Worm (Caenorhabditis elegans) whole organism, L1 larva: ENCODE data around the gene nlp-7.

Experiments
- C04F5.9 ChIP-seq: sonication (generic microtip); optimal IDR thresholded peaks from 2 replicates; lab custom pipeline; 2016; ENCODE audit warnings: missing genetic modification characterization, missing compliant biosample characterization
- aha-1 ChIP-seq: fragments of 150-350 bp; optimal IDR thresholded peaks from 2 replicates; lab custom pipeline; 2014; ENCODE audit warnings: missing biosample characterization, missing genetic modification characterization
- blmp-1 ChIP-seq: fragments of 150-350 bp; optimal IDR thresholded peaks from 2 replicates; lab custom pipeline; 2014; ENCODE audit warnings: missing biosample characterization, missing genetic modification characterization
- ceh-82 ChIP-seq, 3 experiments: fragments of 150-350 bp in 1 of 3; sonication (generic microtip) in 2 of 3; optimal IDR thresholded peaks; 2 replicates each; lab custom pipeline; 2014 to 2017; ENCODE audit warnings: missing biosample characterization in 3 of 3, missing genetic modification characterization in 3 of 3
- ceh-88 ChIP-seq: fragments of 200-800 bp; sonication (Bioruptor generic); IDR thresholded peaks from 2 replicates; pipeline ENCODE4 v1.3.6; 2022; ENCODE audit warnings: missing genetic modification characterization, missing compliant biosample characterization
- dsc-1 ChIP-seq: sonication (generic microtip); optimal IDR thresholded peaks from 2 replicates; lab custom pipeline; 2016; ENCODE audit warnings: mild to moderate bottlenecking, missing genetic modification characterization, missing compliant biosample characterization
- efl-1 ChIP-seq, 4 experiments: fragments of 150-350 bp; optimal IDR thresholded peaks in 3 of 4; peaks in 1 of 4; 1 replicate in 1 of 4; 2 replicates in 3 of 4; lab custom pipeline; 2014; ENCODE audit warnings: missing biosample characterization in 2 of 4, missing genetic modification characterization in 2 of 4, missing genetic modification reagents in 2 of 4
- egl-27 ChIP-seq, 2 experiments: fragments of 150-350 bp in 1 of 2; sonication (generic microtip); optimal IDR thresholded peaks; 3 replicates each; lab custom pipeline; 2017 to 2018; ENCODE audit warnings: missing biosample characterization in 2 of 2, missing genetic modification characterization in 2 of 2, missing genetic modification reagents in 2 of 2
- elt-2 ChIP-seq: sonication (generic microtip); optimal IDR thresholded peaks from 2 replicates; lab custom pipeline; 2016; ENCODE audit warnings: missing genetic modification characterization, mild to moderate bottlenecking, inconsistent platforms, missing compliant biosample characterization, missing genetic modification reagents
- elt-3 ChIP-seq, 6 experiments: fragments of 150-350 bp in 1 of 6; sonication (generic microtip); optimal IDR thresholded peaks; 2 replicates each; lab custom pipeline; 2017 to 2018; ENCODE audit warnings: missing biosample characterization in 6 of 6, missing genetic modification characterization in 6 of 6, inconsistent platforms in 1 of 6
- fkh-10 ChIP-seq: sonication (generic microtip); optimal IDR thresholded peaks from 2 replicates; lab custom pipeline; 2017; ENCODE audit warnings: missing biosample characterization, missing genetic modification reagents, missing genetic modification characterization
- fos-1 ChIP-seq: fragments of 150-350 bp; optimal IDR thresholded peaks from 2 replicates; lab custom pipeline; 2014; ENCODE audit warnings: missing biosample characterization, missing genetic modification characterization
- grh-1 ChIP-seq: fragments of 200-800 bp; sonication (Bioruptor generic); IDR thresholded peaks from 2 replicates; pipeline ENCODE4 v1.3.6; 2022; ENCODE audit warnings: missing genetic modification reagents, missing genetic modification characterization, missing compliant biosample characterization
- hpl-2 ChIP-seq: fragments of 150-350 bp; optimal IDR thresholded peaks from 2 replicates; lab custom pipeline; 2014; ENCODE audit warnings: missing biosample characterization, missing genetic modification reagents, missing genetic modification characterization
- isw-1 ChIP-seq: fragments of 200-800 bp; sonication (Bioruptor generic); IDR thresholded peaks from 2 replicates; pipeline ENCODE4 v1.3.6; 2022; ENCODE audit warnings: missing genetic modification characterization, missing compliant biosample characterization
- jun-1 ChIP-seq: fragments of 150-350 bp; optimal IDR thresholded peaks from 2 replicates; lab custom pipeline; 2014; ENCODE audit warnings: missing biosample characterization, missing genetic modification reagents, missing genetic modification characterization
- lin-14 ChIP-seq: fragments of 200-800 bp; sonication (Bioruptor generic); optimal IDR thresholded peaks from 2 replicates; lab custom pipeline; 2018; ENCODE audit warnings: mild to moderate bottlenecking, missing genetic modification characterization, moderate library complexity, missing compliant biosample characterization
- mef-2 ChIP-seq: fragments of 150-350 bp; optimal IDR thresholded peaks from 2 replicates; lab custom pipeline; 2014; ENCODE audit warnings: missing biosample characterization, missing genetic modification characterization
- mep-1 ChIP-seq: fragments of 150-350 bp; optimal IDR thresholded peaks from 2 replicates; lab custom pipeline; 2014; ENCODE audit warnings: missing biosample characterization, missing genetic modification characterization
- nhr-19 ChIP-seq: fragments of 200-800 bp; sonication (Bioruptor generic); conservative IDR thresholded peaks from 2 replicates; pipeline ENCODE4 v1.3.6; 2022; ENCODE audit warnings: missing genetic modification characterization, missing compliant biosample characterization
- nhr-237 ChIP-seq: fragments of 150-350 bp; optimal IDR thresholded peaks from 2 replicates; lab custom pipeline; 2014; ENCODE audit warnings: missing biosample characterization, missing genetic modification characterization
- nhr-47 ChIP-seq: sonication (generic microtip); optimal IDR thresholded peaks from 2 replicates; lab custom pipeline; 2016; ENCODE audit warnings: mild to moderate bottlenecking, missing genetic modification characterization, moderate library complexity, missing compliant biosample characterization
- nhr-71 ChIP-seq: sonication (generic microtip); optimal IDR thresholded peaks from 2 replicates; lab custom pipeline; 2016; ENCODE audit warnings: mild to moderate bottlenecking, missing genetic modification characterization, moderate library complexity, missing compliant biosample characterization
- nhr-77 ChIP-seq: fragments of 150-350 bp; optimal IDR thresholded peaks from 2 replicates; lab custom pipeline; 2014; ENCODE audit warnings: missing biosample characterization, missing genetic modification characterization
- nhr-85 ChIP-seq: sonication (generic microtip); peaks from one replicate; lab custom pipeline; 2016; ENCODE audit warnings: missing genetic modification characterization, inconsistent platforms, missing compliant biosample characterization
- nhr-90 ChIP-seq: sonication (generic microtip); optimal IDR thresholded peaks from 2 replicates; lab custom pipeline; 2016; ENCODE audit warnings: mild to moderate bottlenecking, missing genetic modification characterization, missing compliant biosample characterization; ENCODE audit not compliant: poor library complexity
- pag-3 ChIP-seq: sonication (generic microtip); optimal IDR thresholded peaks from 2 replicates; lab custom pipeline; 2017; ENCODE audit warnings: missing genetic modification characterization, mild to moderate bottlenecking, missing compliant biosample characterization, antibody characterized with exemption, borderline replicate concordance; ENCODE audit not compliant: insufficient read depth
- pax-3 ChIP-seq: fragments of 200-800 bp; sonication (Bioruptor generic); optimal IDR thresholded peaks from 2 replicates; lab custom pipeline; 2018; ENCODE audit warnings: mild to moderate bottlenecking, missing genetic modification characterization, moderate library complexity, missing compliant biosample characterization
- rnt-1 ChIP-seq: sonication (generic microtip); optimal IDR thresholded peaks from 2 replicates; lab custom pipeline; 2016; ENCODE audit warnings: mild to moderate bottlenecking, missing genetic modification characterization, moderate library complexity, missing compliant biosample characterization
- snpc-4 ChIP-seq: fragments of 150-350 bp; optimal IDR thresholded peaks from 2 replicates; lab custom pipeline; 2014; ENCODE audit warnings: missing biosample characterization, missing genetic modification characterization
- snu-23 ChIP-seq: sonication (generic microtip); optimal IDR thresholded peaks from 2 replicates; lab custom pipeline; 2016; ENCODE audit warnings: missing genetic modification characterization, missing compliant biosample characterization
- sup-37 ChIP-seq: fragments of 200-800 bp; sonication (Bioruptor generic); optimal IDR thresholded peaks from 2 replicates; lab custom pipeline; 2018; ENCODE audit warnings: mild to moderate bottlenecking, missing genetic modification characterization, missing compliant biosample characterization
- swsn-7 ChIP-seq: sonication (generic microtip); optimal IDR thresholded peaks from 2 replicates; lab custom pipeline; 2016; ENCODE audit warnings: missing genetic modification characterization, missing compliant biosample characterization
- tlp-1 ChIP-seq: fragments of 150-350 bp; optimal IDR thresholded peaks from 2 replicates; lab custom pipeline; 2014; ENCODE audit warnings: missing biosample characterization, missing genetic modification characterization
- unc-30 ChIP-seq: sonication (generic microtip); optimal IDR thresholded peaks from 2 replicates; lab custom pipeline; 2017; ENCODE audit warnings: missing biosample characterization, missing genetic modification characterization
- unc-86 ChIP-seq: sonication (generic microtip); optimal IDR thresholded peaks from 2 replicates; lab custom pipeline; 2016; ENCODE audit warnings: missing genetic modification characterization, missing compliant biosample characterization
- vab-15 ChIP-seq: sonication (generic microtip); optimal IDR thresholded peaks from 2 replicates; lab custom pipeline; 2017; ENCODE audit warnings: missing genotype, mild to moderate bottlenecking, missing genetic modification characterization, missing compliant biosample characterization
- zag-1 ChIP-seq: fragments of 150-350 bp; optimal IDR thresholded peaks from 2 replicates; lab custom pipeline; 2014; ENCODE audit warnings: missing biosample characterization, missing genetic modification characterization
- zip-4 ChIP-seq: fragments of 200-800 bp; sonication (Bioruptor generic); optimal IDR thresholded peaks from 2 replicates; lab custom pipeline; 2018; ENCODE audit warnings: mild to moderate bottlenecking, missing genetic modification characterization, moderate library complexity, missing compliant biosample characterization
- ztf-11 ChIP-seq, 2 experiments: sonication (generic microtip); optimal IDR thresholded peaks; 2 replicates each; lab custom pipeline; 2016 to 2017; ENCODE audit warnings: missing genetic modification characterization in 2 of 2, missing biosample characterization in 1 of 2, missing compliant biosample characterization in 1 of 2

The nlp-7 gene

ce11 chrX:8567166-8567565 lies 25.8 kb upstream of the nlp-7 start:
- TF ChIP-seq elt-2 (tag; lab: Kevin White, UChicago) (no peak), ceh-82 (tag; optimal IDR thresholded peaks at IDR 0.05; lab: Kevin White, UChicago) (no peak), elt-3 (tag; optimal IDR thresholded peaks at IDR 0.05; lab: Kevin White, UChicago) (peak in 3 of 6 experiments; percentile 2 to 12 (median 10)), lin-14 (peak; percentile 24), nhr-85 (peak; percentile 40), snpc-4 (no peak), pag-3 (tag; lab: Kevin White, UChicago) (no peak), blmp-1 (tag; lab: Kevin White, UChicago) (peak; percentile 32)

DNA sequence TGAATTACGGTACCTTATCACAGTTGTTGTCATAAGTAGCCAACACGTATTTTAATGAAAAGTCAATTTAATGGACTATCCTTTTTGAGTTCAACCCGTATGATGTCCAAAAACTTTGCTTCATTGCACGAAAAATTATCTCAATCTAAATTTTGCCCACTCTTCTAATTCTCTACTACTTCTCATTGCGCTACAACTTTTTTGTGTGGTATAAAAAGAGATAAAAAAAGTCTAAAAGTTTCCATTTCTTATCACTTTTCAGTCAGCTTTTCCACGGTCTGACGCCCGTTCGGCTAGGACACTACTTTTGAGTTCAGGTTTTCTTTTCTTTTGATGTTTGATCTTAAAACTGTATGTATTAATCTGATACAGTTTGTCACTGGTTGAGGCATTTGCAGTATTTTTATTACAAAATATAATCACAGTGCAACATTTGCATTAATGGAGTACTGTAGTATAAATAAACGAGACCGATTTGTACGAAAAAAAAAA lies 25.1 kb upstream of the nlp-7 start:
- no peak for TF ChIP-seq efl-1 (optimal IDR thresholded peaks at IDR 0.05; lab: Kevin White, UChicago)
- peak in 1 of 2 experiments; percentile 55 for TF ChIP-seq efl-1 (GFP tag; optimal IDR thresholded peaks at IDR 0.05 in 1 of 2; lab: Kevin White, UChicago)
- TF ChIP-seq zag-1 = no peak
- no peak for TF ChIP-seq jun-1 (tag; lab: Kevin White, UChicago)

- no peak for TF ChIP-seq fos-1 (tag; lab: Kevin White, UChicago)
- TF ChIP-seq nhr-19 (GFP tag; lab: Robert Waterston, UW) = no peak
- no peak for TF ChIP-seq jun-1 (tag; lab: Kevin White, UChicago)
- TF ChIP-seq mef-2 (tag; lab: Kevin White, UChicago) = no peak
- peak; percentile 30 for TF ChIP-seq blmp-1 (tag; lab: Kevin White, UChicago)
- TF ChIP-seq swsn-7 (tag; lab: Kevin White, UChicago) = no peak
- no peak for TF ChIP-seq egl-27 (tag; optimal IDR thresholded peaks at IDR 0.05; lab: Kevin White, UChicago)
- TF ChIP-seq sup-37 (GFP tag; lab: Kevin White, UChicago) = no peak
- TF ChIP-seq nhr-90 (tag; lab: Kevin White, UChicago) = no peak
- TF ChIP-seq nhr-77 = no peak
- TF ChIP-seq nhr-85 = no peak
- TF ChIP-seq elt-2 (tag; lab: Kevin White, UChicago) = peak; percentile 86
- TF ChIP-seq efl-1 (optimal IDR thresholded peaks at IDR 0.05; lab: Kevin White, UChicago) = no peak
- peak in 1 of 2 experiments; percentile 4 for TF ChIP-seq efl-1 (GFP tag; optimal IDR thresholded peaks at IDR 0.05 in 1 of 2; lab: Kevin White, UChicago)
- no peak for TF ChIP-seq nhr-71
- no peak for TF ChIP-seq unc-30 (tag; lab: Kevin White, UChicago)
- TF ChIP-seq ztf-11 (tag; optimal IDR thresholded peaks at IDR 0.05; lab: Kevin White, UChicago) = no peak
- no peak for TF ChIP-seq pax-3 (tag; lab: Kevin White, UChicago)
- TF ChIP-seq isw-1 (GFP tag; lab: Robert Waterston, UW) = no peak
- no peak for TF ChIP-seq dsc-1
- TF ChIP-seq hpl-2 (GFP tag; lab: Kevin White, UChicago) = no peak
- TF ChIP-seq aha-1 (tag; lab: Kevin White, UChicago) = no peak
- no peak for TF ChIP-seq nhr-237 (tag; lab: Kevin White, UChicago)
- no peak for TF ChIP-seq grh-1
- no peak for TF ChIP-seq C04F5.9 (tag; lab: Kevin White, UChicago)
- no peak for TF ChIP-seq tlp-1 (tag; lab: Kevin White, UChicago)
These were observed 24.5 kb upstream of the nlp-7 start for ce11 chrX:8568423-8568903.

ce11 chrX:8569159-8569558 lies 23.8 kb upstream of the nlp-7 start:
- TF ChIP-seq hpl-2 (GFP tag; lab: Kevin White, UChicago) (no peak), efl-1 (optimal IDR thresholded peaks at IDR 0.05; lab: Kevin White, UChicago) (no peak), efl-1 (GFP tag; optimal IDR thresholded peaks at IDR 0.05 in 1 of 2; lab: Kevin White, UChicago) (peak in 1 of 2 experiments; percentile 88), ceh-88 (GFP tag; lab: Robert Waterston, UW) (no peak), mef-2 (tag; lab: Kevin White, UChicago) (no peak), nhr-71 (peak; percentile 19), snu-23 (GFP tag; lab: Kevin White, UChicago) (peak; percentile 14), egl-27 (tag; optimal IDR thresholded peaks at IDR 0.05; lab: Kevin White, UChicago) (no peak), fkh-10 (no peak), mep-1 (tag; lab: Kevin White, UChicago) (no peak), blmp-1 (tag; lab: Kevin White, UChicago) (peak; percentile 10), dsc-1 (peak; percentile 5), nhr-47 (tag; lab: Kevin White, UChicago) (peak; percentile 5), unc-86 (tag; lab: Kevin White, UChicago) (no peak), vab-15 (tag; lab: Kevin White, UChicago) (no peak), lin-14 (peak; percentile 59), zip-4 (no peak), rnt-1 (peak; percentile 43)
